Fruit fly (Drosophila melanogaster): Measurements from ENCODE around the gene Eph.

DNA sequence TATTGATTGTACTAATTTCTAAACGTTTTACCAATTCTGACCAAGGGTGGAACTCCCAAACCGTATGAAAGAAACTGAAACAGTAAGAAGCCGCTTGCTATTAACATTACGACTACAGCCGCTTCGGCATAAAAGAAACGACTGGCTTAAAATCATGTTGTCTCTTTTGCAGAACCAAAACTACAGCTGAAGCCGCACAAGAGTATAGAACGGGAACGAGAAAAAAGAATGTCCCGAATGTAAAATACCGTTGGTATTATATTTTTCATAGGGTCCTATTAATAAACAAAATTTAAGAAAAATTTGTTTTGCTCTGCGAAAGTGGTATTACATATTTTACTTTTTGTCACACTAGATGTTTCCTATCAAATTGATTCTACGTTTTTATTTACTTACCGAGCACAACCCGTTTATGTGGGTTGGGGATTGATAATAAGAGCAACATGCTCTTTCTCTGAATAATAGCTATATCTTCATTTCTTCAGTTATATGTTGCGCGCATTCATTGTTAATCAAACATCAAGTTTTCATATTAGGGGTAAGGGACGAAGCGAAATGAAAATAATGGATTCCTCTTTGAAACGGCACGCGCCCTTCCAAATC, 36.0 kb downstream of the Eph start, which contains the start of gene Ekar:
- TF ChIP-seq pan (optimal IDR thresholded peaks at IDR 0.05) (no peak), CG8478 (optimal IDR thresholded peaks at IDR 0.05) (no peak), EcR (GFP tag; optimal IDR thresholded peaks at IDR 0.05) (no peak), usp (GFP tag; optimal IDR thresholded peaks at IDR 0.05) (no peak)

All from whole organism.